Fruit fly (Drosophila melanogaster) whole organism, embryonic: Measurements from ENCODE around the gene CG11456.

Experiments used
- CG10147 ChIP-seq: fragments of 200-800 bp; sonication (Bioruptor generic); optimal IDR thresholded peaks from 2 replicates; lab custom pipeline; 2019; ENCODE audit warnings: missing biosample characterization, mild to moderate bottlenecking, missing genetic modification characterization, moderate library complexity
- CG10321 ChIP-seq: fragments of 200-800 bp; sonication (Bioruptor generic); IDR thresholded peaks from 2 replicates; pipeline ENCODE4 v1.3.6; 2022; ENCODE audit warnings: missing biosample characterization, missing genetic modification characterization
- CG12744 ChIP-seq: fragments of 200-800 bp; sonication (Bioruptor generic); optimal IDR thresholded peaks from 2 replicates; lab custom pipeline; 2016; ENCODE audit warnings: missing biosample characterization, missing genetic modification characterization
- CG14667 ChIP-seq: fragments of 200-800 bp; sonication (Bioruptor generic); IDR thresholded peaks from 2 replicates; pipeline ENCODE4 v1.3.6; 2022; ENCODE audit warnings: missing biosample characterization, missing genetic modification characterization
- CG1792 ChIP-seq: fragments of 200-800 bp; sonication (Bioruptor generic); optimal IDR thresholded peaks from 2 replicates; lab custom pipeline; 2016; ENCODE audit warnings: missing biosample characterization, missing genetic modification characterization
- CG2116 ChIP-seq: fragments of 200-800 bp; sonication (Bioruptor generic); optimal IDR thresholded peaks from 3 replicates; lab custom pipeline; 2018; ENCODE audit warnings: missing biosample characterization, mild to moderate bottlenecking, missing genetic modification characterization
- CG30403 ChIP-seq: fragments of 200-800 bp; sonication (Bioruptor generic); optimal IDR thresholded peaks from 3 replicates; lab custom pipeline; 2016; ENCODE audit warnings: missing biosample characterization, missing genetic modification characterization
- CG31441 ChIP-seq: fragments of 200-800 bp; sonication (Bioruptor generic); IDR thresholded peaks from 2 replicates; pipeline ENCODE4 v1.3.6; 2022; ENCODE audit warnings: missing biosample characterization, missing genetic modification characterization
- CG32532 ChIP-seq: fragments of 200-800 bp; sonication (Bioruptor generic); IDR thresholded peaks from 2 replicates; pipeline ENCODE4 v1.3.6; 2022; ENCODE audit warnings: missing biosample characterization, missing genetic modification characterization
- CG33213 ChIP-seq: fragments of 200-800 bp; sonication (Bioruptor generic); optimal IDR thresholded peaks from 3 replicates; lab custom pipeline; 2016; ENCODE audit warnings: missing biosample characterization, missing genetic modification characterization
- CG34224 ChIP-seq: fragments of 200-800 bp; sonication (Bioruptor generic); IDR thresholded peaks from 3 replicates; pipeline ENCODE4 v1.3.6; 2022; ENCODE audit warnings: missing biosample characterization, missing genetic modification characterization; ENCODE audit not compliant: partially characterized antibody
- CG4854 ChIP-seq: fragments of 200-800 bp; sonication (Bioruptor generic); optimal IDR thresholded peaks from 2 replicates; lab custom pipeline; 2016; ENCODE audit warnings: missing biosample characterization, missing genetic modification characterization, inconsistent platforms
- CG5953 ChIP-seq: fragments of 200-800 bp; sonication (Bioruptor generic); IDR thresholded peaks from 2 replicates; pipeline ENCODE4 v1.3.6; 2022; ENCODE audit warnings: missing biosample characterization, missing genetic modification characterization
- CG6175 ChIP-seq: fragments of 200-800 bp; sonication (Bioruptor generic); IDR thresholded peaks from 3 replicates; pipeline ENCODE4 v1.3.6; 2022; ENCODE audit warnings: missing biosample characterization, missing genetic modification characterization
- CG7556 ChIP-seq: fragments of 200-800 bp; sonication (Bioruptor generic); optimal IDR thresholded peaks from 2 replicates; lab custom pipeline; 2017; ENCODE audit warnings: missing biosample characterization, mild to moderate bottlenecking, missing genetic modification characterization
- CG9876 ChIP-seq: fragments of 200-800 bp; sonication (Bioruptor generic); optimal IDR thresholded peaks from 2 replicates; lab custom pipeline; 2016; ENCODE audit warnings: missing biosample characterization, missing genetic modification characterization
- Dbx ChIP-seq: fragments of 200-800 bp; sonication (Bioruptor generic); IDR thresholded peaks from 3 replicates; pipeline ENCODE4 v1.3.6; 2022; ENCODE audit warnings: missing biosample characterization, missing genetic modification characterization
- Ets65A ChIP-seq: fragments of 200-800 bp; sonication (Bioruptor generic); peaks from one replicate; lab custom pipeline; 2016; ENCODE audit warnings: missing biosample characterization, missing genetic modification characterization
- Fer1 ChIP-seq: fragments of 200-800 bp; sonication (Bioruptor generic); optimal IDR thresholded peaks from 2 replicates; lab custom pipeline; 2017; ENCODE audit warnings: missing biosample characterization, mild to moderate bottlenecking, missing genetic modification characterization
- Jarid2 ChIP-seq: fragments of 200-800 bp; sonication (Bioruptor generic); optimal IDR thresholded peaks from 3 replicates; lab custom pipeline; 2017; ENCODE audit warnings: mild to moderate bottlenecking, missing biosample characterization, missing genetic modification reagents, missing genetic modification characterization
- MTF-1 ChIP-seq: fragments of 200-800 bp; sonication (Bioruptor generic); optimal IDR thresholded peaks from 2 replicates; lab custom pipeline; 2018; ENCODE audit warnings: missing biosample characterization, mild to moderate bottlenecking, missing genetic modification characterization, borderline replicate concordance
- Med ChIP-seq: fragments of 200-800 bp; sonication (Bioruptor generic); peaks from one replicate; lab custom pipeline; 2016; ENCODE audit warnings: missing biosample characterization, missing genetic modification characterization, mild to moderate bottlenecking, inconsistent platforms, moderate library complexity
- Nf-YB ChIP-seq: fragments of 200-800 bp; sonication (Bioruptor generic); optimal IDR thresholded peaks from 3 replicates; lab custom pipeline; 2019; ENCODE audit warnings: missing biosample characterization, mild to moderate bottlenecking, missing genetic modification characterization, moderate library complexity
- Nf-YC ChIP-seq: fragments of 200-800 bp; optimal IDR thresholded peaks from 3 replicates; lab custom pipeline; 2019; ENCODE audit warnings: missing biosample characterization, mild to moderate bottlenecking, missing genetic modification characterization, moderate library complexity
- Six4 ChIP-seq: fragments of 200-800 bp; sonication (Bioruptor generic); optimal IDR thresholded peaks from 2 replicates; lab custom pipeline; 2016; ENCODE audit warnings: missing biosample characterization, missing genetic modification characterization
- ap ChIP-seq: fragments of 200-800 bp; sonication (Bioruptor generic); IDR thresholded peaks from 2 replicates; pipeline ENCODE4 v1.3.6; 2022; ENCODE audit warnings: missing biosample characterization, missing genetic modification characterization
- bcd ChIP-seq: fragments of 200-800 bp; sonication (Bioruptor generic); optimal IDR thresholded peaks from 2 replicates; lab custom pipeline; 2017; ENCODE audit warnings: missing biosample characterization, mild to moderate bottlenecking, missing genetic modification characterization
- emc ChIP-seq: fragments of 200-800 bp; sonication (Bioruptor generic); optimal IDR thresholded peaks from 2 replicates; lab custom pipeline; 2016; ENCODE audit warnings: missing biosample characterization, missing genetic modification characterization
- gfzf ChIP-seq: fragments of 200-800 bp; sonication (Bioruptor generic); optimal IDR thresholded peaks from 2 replicates; lab custom pipeline; 2016; ENCODE audit warnings: missing biosample characterization, mild to moderate bottlenecking, missing genetic modification characterization, moderate library complexity
- gsb-n ChIP-seq: fragments of 200-800 bp; sonication (Bioruptor generic); optimal IDR thresholded peaks from 3 replicates; lab custom pipeline; 2018; ENCODE audit warnings: missing biosample characterization, mild to moderate bottlenecking, missing genetic modification characterization
- kay ChIP-seq: fragments of 200-800 bp; sonication (Bioruptor generic); optimal IDR thresholded peaks from 2 replicates; lab custom pipeline; 2016; ENCODE audit warnings: missing biosample characterization, missing genetic modification characterization
- ken ChIP-seq: fragments of 200-800 bp; sonication (Bioruptor generic); IDR thresholded peaks from 3 replicates; pipeline ENCODE4 v1.3.6; 2022; ENCODE audit warnings: missing biosample characterization, missing genetic modification characterization
- lov ChIP-seq, 2 experiments: fragments of 200-800 bp in 1 of 2; fragments of >200 bp in 1 of 2; sonication (Bioruptor generic) in 1 of 2; IDR thresholded peaks in 1 of 2; optimal IDR thresholded peaks in 1 of 2; 2 replicates in 1 of 2; 3 replicates in 1 of 2; pipeline versions ENCODE4 v1.3.6 to Lab custom; 2017 to 2022; ENCODE audit warnings: missing biosample characterization in 1 of 2, missing genetic modification characterization in 1 of 2
- nerfin-1 ChIP-seq: fragments of 200-800 bp; sonication (Bioruptor generic); optimal IDR thresholded peaks from 3 replicates; lab custom pipeline; 2019; ENCODE audit warnings: missing biosample characterization, mild to moderate bottlenecking, missing genetic modification characterization, moderate library complexity
- pfk ChIP-seq: fragments of 200-800 bp; sonication (Bioruptor generic); optimal IDR thresholded peaks from 2 replicates; lab custom pipeline; 2018; ENCODE audit warnings: missing biosample characterization, mild to moderate bottlenecking, missing genetic modification characterization, moderate library complexity
- pho ChIP-seq: fragments of 200-800 bp; sonication (Bioruptor generic); optimal IDR thresholded peaks from 2 replicates; lab custom pipeline; 2016; ENCODE audit warnings: missing biosample characterization, missing genetic modification characterization
- pros ChIP-seq: fragments of 200-800 bp; sonication (Bioruptor generic); optimal IDR thresholded peaks from 3 replicates; lab custom pipeline; 2019; ENCODE audit warnings: missing biosample characterization, mild to moderate bottlenecking, missing genetic modification characterization, moderate library complexity
- ranshi ChIP-seq: fragments of 200-800 bp; sonication (Bioruptor generic); IDR thresholded peaks from 2 replicates; pipeline ENCODE4 v1.3.6; 2022; ENCODE audit warnings: missing biosample characterization, missing genetic modification characterization
- repo ChIP-seq: fragments of 200-800 bp; sonication (Bioruptor generic); optimal IDR thresholded peaks from 2 replicates; lab custom pipeline; 2016; ENCODE audit warnings: missing biosample characterization, missing genetic modification characterization
- sd ChIP-seq: fragments of 200-800 bp; sonication (Bioruptor generic); optimal IDR thresholded peaks from 3 replicates; lab custom pipeline; 2018; ENCODE audit warnings: missing biosample characterization, mild to moderate bottlenecking, missing genetic modification characterization, moderate library complexity
- sens ChIP-seq: fragments of 200-800 bp; sonication (Bioruptor generic); peaks from one replicate; lab custom pipeline; 2016; ENCODE audit warnings: missing biosample characterization, missing genetic modification characterization
- seq ChIP-seq: fragments of 200-800 bp; sonication (Bioruptor generic); IDR thresholded peaks from 2 replicates; pipeline ENCODE4 v1.3.6; 2022; ENCODE audit warnings: missing biosample characterization, missing genetic modification characterization
- ssp ChIP-seq: fragments of 200-800 bp; sonication (Bioruptor generic); IDR thresholded peaks from 2 replicates; pipeline ENCODE4 v1.3.6; 2022; ENCODE audit warnings: missing biosample characterization, missing genetic modification characterization
- twi ChIP-seq: fragments of 200-800 bp; optimal IDR thresholded peaks from 2 replicates; lab custom pipeline; 2019; ENCODE audit warnings: missing biosample characterization, mild to moderate bottlenecking, missing genetic modification characterization, moderate library complexity
- tx ChIP-seq: fragments of 200-800 bp; sonication (Bioruptor generic); optimal IDR thresholded peaks from 2 replicates; lab custom pipeline; 2016; ENCODE audit warnings: missing biosample characterization, missing genetic modification characterization
- unc-4 ChIP-seq: fragments of 200-800 bp; sonication (Bioruptor generic); IDR thresholded peaks from 2 replicates; pipeline ENCODE4 v1.3.6; 2022; ENCODE audit warnings: missing biosample characterization, missing genetic modification characterization; ENCODE audit not compliant: partially characterized antibody
- zf30C ChIP-seq: fragments of 200-800 bp; sonication (Bioruptor generic); optimal IDR thresholded peaks from 3 replicates; lab custom pipeline; 2018; ENCODE audit warnings: missing biosample characterization, mild to moderate bottlenecking, missing genetic modification characterization
- zfh1 ChIP-seq: fragments of 200-800 bp; sonication (Bioruptor generic); IDR thresholded peaks from 3 replicates; pipeline ENCODE4 v1.3.6; 2022; ENCODE audit warnings: missing biosample characterization, missing genetic modification characterization

CG11456 gene

dm6 chr3L:20796757-20797156, 45.0 kb upstream of the CG11456 start:
- TF ChIP-seq Jarid2 (peak; percentile 3), CG7556 (GFP tag; lab: Kevin White, UChicago) (no peak), CG34224 (no peak), Nf-YB (GFP tag; lab: Kevin White, UChicago) (peak; percentile 86), CG2116 (GFP tag; lab: Kevin White, UChicago) (no peak), pros (GFP tag; lab: Kevin White, UChicago) (peak; percentile 70), Six4 (GFP tag; lab: Kevin White, UChicago) (peak; percentile 39), kay (GFP tag; lab: Kevin White, UChicago) (no peak), nerfin-1 (tag; lab: Kevin White, UChicago) (peak; percentile 28), CG1792 (GFP tag; lab: Kevin White, UChicago) (no peak), seq (peak; percentile 68; the same call in 1 of the 2 replicates), pfk (peak; percentile 98), zf30C (peak; percentile 12), emc (GFP tag; lab: Kevin White, UChicago) (no peak), ranshi (GFP tag; lab: Robert Waterston, UW) (no peak), Nf-YC (tag; lab: Kevin White, UChicago) (peak; percentile 91)

dm6 chr3L:20797379-20797778, 44.4 kb upstream of the CG11456 start:
- no peak for TF ChIP-seq CG31441 (GFP tag; lab: Robert Waterston, UW)
- TF ChIP-seq CG5953 (GFP tag; lab: Robert Waterston, UW), result 0 out of 2 replicates have a peak, but pooled peaks have one; percentile 11
- TF ChIP-seq twi (tag; lab: Kevin White, UChicago), result no peak
- TF ChIP-seq ap (GFP tag; lab: Robert Waterston, UW), result no peak
- TF ChIP-seq gsb-n (tag; lab: Kevin White, UChicago), result no peak
- TF ChIP-seq sens (GFP tag; lab: Kevin White, UChicago), result peak; percentile 11
- TF ChIP-seq Med (GFP tag; lab: Kevin White, UChicago), result peak; percentile 44
- no peak for TF ChIP-seq tx (GFP tag; lab: Kevin White, UChicago)
- TF ChIP-seq CG6175 (GFP tag; lab: Robert Waterston, UW), result 0 out of 3 replicates have a peak, but pooled peaks have one; percentile 20
- TF ChIP-seq Dbx (GFP tag; lab: Robert Waterston, UW), result 0 out of 3 replicates have a peak, but pooled peaks have one; percentile 13
- TF ChIP-seq repo (GFP tag; lab: Kevin White, UChicago), result no peak
- TF ChIP-seq Ets65A, result peak; percentile 93

- no peak for TF ChIP-seq sd (tag; lab: Kevin White, UChicago)
- TF ChIP-seq CG33213, result peak; percentile 95
- TF ChIP-seq gfzf (GFP tag; lab: Kevin White, UChicago), result peak; percentile 85
- peak; percentile 96 for TF ChIP-seq CG32532 (GFP tag; lab: Robert Waterston, UW)
- peak; percentile 96 for TF ChIP-seq Fer1 (GFP tag; lab: Kevin White, UChicago)
- TF ChIP-seq CG30403 (GFP tag; lab: Kevin White, UChicago), result peak; percentile 85
- peak; percentile 90 for TF ChIP-seq CG10147 (GFP tag; lab: Kevin White, UChicago)
- peak; percentile 95 for TF ChIP-seq CG9876
- TF ChIP-seq CG4854 (GFP tag; lab: Kevin White, UChicago), result peak; percentile 89
- peak; percentile 95 for TF ChIP-seq ken (GFP tag; lab: Robert Waterston, UW)
- TF ChIP-seq MTF-1, result peak; percentile 98
- TF ChIP-seq CG14667, result peak; percentile 88
- peak; percentile 96 for TF ChIP-seq zfh1 (GFP tag; lab: Robert Waterston, UW)
- TF ChIP-seq pho (GFP tag; lab: Kevin White, UChicago), result peak; percentile 77
- 0 out of 2 replicates have a peak, but pooled peaks have one; percentile 24 for TF ChIP-seq unc-4 (GFP tag; lab: Robert Waterston, UW)
- TF ChIP-seq ssp (GFP tag; lab: Robert Waterston, UW), result peak; percentile 81
- peak; percentile 98 for TF ChIP-seq bcd (GFP tag; lab: Kevin White, UChicago)
- TF ChIP-seq CG12744 (GFP tag; lab: Kevin White, UChicago), result peak; percentile 70
- peak; percentile 80 for TF ChIP-seq CG10321 (GFP tag; lab: Robert Waterston, UW)
- peak; percentile 90 for TF ChIP-seq CG2116 (GFP tag; lab: Kevin White, UChicago)
- no peak for TF ChIP-seq lov (optimal IDR thresholded peaks at IDR 0.05; lab: Kevin White, UChicago)
- peak; percentile 97 for TF ChIP-seq lov (GFP tag; IDR thresholded peaks at IDR 0.05; lab: Robert Waterston, UW)
These were observed 43.4 kb upstream of the CG11456 start, which contains the start of the genes CG3698 and tzn for dm6 chr3L:20798325-20798846. Gene CG3698 (minus strand): TSS chr3L:20798375. Gene tzn (plus strand): TSS chr3L:20798645.
